Fruit fly (Drosophila melanogaster): Measurements from ENCODE around the gene Nhe2.

The Nhe2 gene

DNA sequence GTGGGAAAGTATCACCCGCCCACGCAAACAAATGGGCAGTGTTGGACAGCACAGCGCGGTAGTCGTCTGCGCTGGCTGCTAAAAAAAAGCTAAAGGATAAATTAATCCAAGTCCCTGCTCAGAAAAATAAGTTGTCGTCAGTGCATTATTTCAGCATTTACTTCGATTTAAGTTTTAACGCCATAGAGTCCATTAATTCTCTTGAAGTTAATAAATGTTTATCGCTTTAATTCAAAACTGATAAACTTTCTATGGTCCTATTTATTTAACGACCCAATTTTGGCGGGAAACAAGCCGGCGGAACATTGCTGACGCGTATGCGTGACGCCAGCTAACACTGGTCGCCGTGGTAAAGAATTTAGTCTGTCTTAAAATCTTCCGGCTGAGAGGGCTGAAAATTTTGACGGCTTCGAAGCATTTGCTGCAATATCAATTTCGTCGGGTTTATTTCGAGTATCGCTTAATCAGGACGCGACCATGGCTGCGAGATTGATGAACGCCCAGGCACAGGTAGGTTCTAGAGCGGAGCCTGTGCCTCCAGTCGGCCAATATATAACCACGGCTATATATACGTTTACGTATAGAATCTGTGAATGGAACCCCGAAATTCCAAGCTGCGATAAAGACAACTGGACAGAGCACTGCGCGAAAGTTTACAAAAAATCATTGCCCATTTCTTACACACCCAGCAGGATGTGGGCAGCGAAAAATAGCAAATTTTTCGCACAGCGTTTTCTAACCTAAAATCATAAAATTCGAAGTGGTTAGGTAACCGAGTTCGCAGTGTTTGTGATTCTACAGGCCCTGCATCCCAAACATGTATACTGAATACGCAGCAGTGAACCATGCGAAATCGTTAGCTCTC is 64.2 kb downstream of the Nhe2 start, which contains the start of the genes mAcon1, CG43345 and CG43346 (continued):
- TF ChIP-seq Bdp1 (GFP tag; optimal IDR thresholded peaks at IDR 0.05) (peak; percentile 86), emc (GFP tag; optimal IDR thresholded peaks at IDR 0.05) (peak; percentile 84), Dfd (GFP tag; optimal IDR thresholded peaks at IDR 0.05) (no peak), az2 (GFP tag; optimal IDR thresholded peaks at IDR 0.05) (peak; percentile 76), CG2199 (GFP tag; IDR thresholded peaks at IDR 0.05) (no peak), row (GFP tag; IDR thresholded peaks at IDR 0.05) (peak; percentile 97), Lpt (GFP tag; optimal IDR thresholded peaks at IDR 0.05) (no peak), inv (GFP tag; IDR thresholded peaks at IDR 0.05; ENCODE audit: partially characterized antibody) (peak; percentile 31; the same call in 1 of the 2 replicates), CkIIα-i1 (GFP tag; IDR thresholded peaks at IDR 0.05) (no peak), chm (GFP tag; IDR thresholded peaks at IDR 0.05) (peak; percentile 6; the same call in 1 of the 2 replicates), Doc2 (GFP tag; IDR thresholded peaks at IDR 0.05) (no peak), Mrtf (GFP tag; IDR thresholded peaks at IDR 0.05) (no peak), yki (optimal IDR thresholded peaks at IDR 0.05) (no peak), bab2 (GFP tag; optimal IDR thresholded peaks at IDR 0.05) (peak; percentile 85), pros (GFP tag; optimal IDR thresholded peaks at IDR 0.05) (no peak), Nf-YB (GFP tag; optimal IDR thresholded peaks at IDR 0.05) (peak; percentile 47), cg (GFP tag; optimal IDR thresholded peaks at IDR 0.05) (no peak), CG9932 (GFP tag; IDR thresholded peaks at IDR 0.05) (peak; percentile 84), jigr1 (GFP tag; IDR thresholded peaks at IDR 0.05) (no peak), Ravus (GFP tag; IDR thresholded peaks at IDR 0.05) (no peak), repo (GFP tag; optimal IDR thresholded peaks at IDR 0.05) (peak; percentile 69), Dip3 (GFP tag; optimal IDR thresholded peaks at IDR 0.05) (peak; percentile 93), Chrac-16 (GFP tag; optimal IDR thresholded peaks at IDR 0.05) (peak; percentile 85), CG8388 (GFP tag; optimal IDR thresholded peaks at IDR 0.05) (no peak), CG10543 (GFP tag; optimal IDR thresholded peaks at IDR 0.05) (peak; percentile 92), tup (GFP tag; optimal IDR thresholded peaks at IDR 0.05) (peak; percentile 65), Opbp (GFP tag; IDR thresholded peaks at IDR 0.05; ENCODE audit: partially characterized antibody) (no peak), zen2 (GFP tag; IDR thresholded peaks at IDR 0.05; ENCODE audit: partially characterized antibody) (no peak), Nf-YC (tag; optimal IDR thresholded peaks at IDR 0.05) (no peak), mirr (GFP tag; optimal IDR thresholded peaks at IDR 0.05) (peak; percentile 46), CG3847 (GFP tag; IDR thresholded peaks at IDR 0.05) (peak; percentile 92), CG1603 (tag; optimal IDR thresholded peaks at IDR 0.05) (no peak), disco-r (GFP tag; optimal IDR thresholded peaks at IDR 0.05) (peak; percentile 67), CG1529 (GFP tag; optimal IDR thresholded peaks at IDR 0.05) (peak; percentile 57), Sin3A (optimal IDR thresholded peaks at IDR 0.05) (peak; percentile 97), CG6175 (GFP tag; IDR thresholded peaks at IDR 0.05) (no peak), CG11456 (GFP tag; IDR thresholded peaks at IDR 0.05) (0 out of 3 replicates have a peak, but pooled peaks have one; percentile 61), jumu (GFP tag; optimal IDR thresholded peaks at IDR 0.05) (peak; percentile 92), CG30020 (tag; optimal IDR thresholded peaks at IDR 0.05) (peak; percentile 69), vnd (GFP tag; IDR thresholded peaks at IDR 0.05; ENCODE audit: partially characterized antibody) (no peak), Deaf1 (tag; optimal IDR thresholded peaks at IDR 0.05) (no peak), gsb (GFP tag; IDR thresholded peaks at IDR 0.05) (no peak), CG12299 (tag; optimal IDR thresholded peaks at IDR 0.05) (peak; percentile 64), Neu2 (GFP tag; optimal IDR thresholded peaks at IDR 0.05; ENCODE audit: borderline replicate concordance) (peak; percentile 45), CG15696 (tag; optimal IDR thresholded peaks at IDR 0.05) (peak; percentile 72), CG2875 (GFP tag; optimal IDR thresholded peaks at IDR 0.05) (no peak), CG6791 (GFP tag; IDR thresholded peaks at IDR 0.05; ENCODE audit: partially characterized antibody) (no peak), Atf-2 (GFP tag; optimal IDR thresholded peaks at IDR 0.05) (peak; percentile 84), CG7556 (GFP tag; optimal IDR thresholded peaks at IDR 0.05) (peak; percentile 76), lbe (GFP tag; optimal IDR thresholded peaks at IDR 0.05) (peak; percentile 69)

Data from whole organism, embryonic.